Worm (Caenorhabditis elegans): ENCODE data around the gene C14C6.8.
A peak's percentile ranks its signal among the peaks of the same experiment; 100 is the strongest.

The C14C6.8 gene

DNA sequence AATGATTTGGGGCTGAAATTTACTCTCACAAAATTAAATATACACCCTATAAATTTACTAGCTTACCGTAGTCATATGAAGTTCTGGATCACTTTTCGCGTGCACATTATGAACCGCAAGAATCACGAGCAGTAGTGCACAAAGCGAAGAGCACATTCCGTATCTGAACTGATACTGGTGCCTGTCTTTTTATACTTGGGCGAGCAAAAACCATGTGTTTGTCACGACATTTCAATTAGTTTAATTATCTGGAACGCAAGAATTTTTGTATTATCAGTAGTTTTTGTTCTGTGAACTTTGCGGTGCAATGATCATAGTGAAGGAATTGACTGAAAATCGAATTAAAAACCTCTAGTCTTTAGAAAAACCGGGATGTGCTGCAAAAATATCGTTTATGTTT, 28.9 kb downstream of the C14C6.8 start, which contains the start of gene lipl-3:
Gene lipl-3, minus strand, starts transcription at position 161 of the 400 bp plus-strand sequence.
- TF ChIP-seq sma-9 (GFP tag; optimal IDR thresholded peaks at IDR 0.05) (peak; percentile 10), sma-9 (tag; optimal IDR thresholded peaks at IDR 0.05) (no peak), nhr-10 (tag; optimal IDR thresholded peaks at IDR 0.05) (no peak)

ce11 chrV:521517-521916, 31.4 kb downstream of the C14C6.8 start, which contains the start of gene srw-107:
TSS of gene srw-107 (minus strand) at chrV:521617.
- no peak for TF ChIP-seq gmeb-1 (tag; optimal IDR thresholded peaks at IDR 0.05)
- no peak for TF ChIP-seq nhr-23 (tag; optimal IDR thresholded peaks at IDR 0.05)
- TF ChIP-seq aly-2 (tag; optimal IDR thresholded peaks at IDR 0.05) = no peak
- TF ChIP-seq nhr-12 (tag; optimal IDR thresholded peaks at IDR 0.05) = no peak
- no peak for TF ChIP-seq sma-3 (GFP tag; optimal IDR thresholded peaks at IDR 0.05)
- no peak for TF ChIP-seq ama-1 (optimal IDR thresholded peaks at IDR 0.05)
- TF ChIP-seq mbf-1 (tag; optimal IDR thresholded peaks at IDR 0.05) = no peak
- TF ChIP-seq nhr-77 (tag; optimal IDR thresholded peaks at IDR 0.05) = no peak
- no peak for TF ChIP-seq sma-9 (GFP tag; optimal IDR thresholded peaks at IDR 0.05)
- TF ChIP-seq sma-9 (tag; optimal IDR thresholded peaks at IDR 0.05) = no peak
- no peak for TF ChIP-seq egl-27 (tag; optimal IDR thresholded peaks at IDR 0.05)
- no peak for TF ChIP-seq zag-1 (tag; optimal IDR thresholded peaks at IDR 0.05)

DNA sequence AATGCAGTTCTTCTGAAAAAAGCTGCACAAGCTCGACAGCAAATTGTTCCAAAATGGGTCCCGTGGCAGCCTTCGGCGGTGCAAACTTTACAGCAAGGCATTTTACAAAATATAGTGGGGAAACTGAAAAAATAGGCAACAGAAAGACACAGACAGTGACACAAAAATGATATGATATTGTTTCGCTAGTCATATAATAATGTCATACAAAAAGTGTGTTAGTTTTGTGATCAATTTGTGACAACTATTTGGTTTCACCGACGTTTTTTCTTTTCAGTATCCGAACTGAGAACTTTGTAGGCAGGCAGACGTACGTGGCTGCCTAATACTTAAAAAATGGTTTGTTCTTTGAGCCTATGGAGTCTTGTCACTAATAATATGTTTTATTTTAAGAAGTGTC, 33.5 kb downstream of the C14C6.8 start, which contains the start of gene nhr-210:
Gene nhr-210, minus strand, starts transcription at position 101 of the 400 bp plus-strand sequence.
- TF ChIP-seq gmeb-1 (tag; optimal IDR thresholded peaks at IDR 0.05) = no peak
- no peak for TF ChIP-seq unc-39 (tag; optimal IDR thresholded peaks at IDR 0.05)
- no peak for TF ChIP-seq R02D3.7 (tag; optimal IDR thresholded peaks at IDR 0.05)
- TF ChIP-seq nhr-12 (tag; optimal IDR thresholded peaks at IDR 0.05) = no peak
- no peak for TF ChIP-seq ztf-1 (GFP tag; conservative IDR thresholded peaks at IDR 0.05)
- no peak for TF ChIP-seq mdl-1 (tag; optimal IDR thresholded peaks at IDR 0.05)
- TF ChIP-seq nhr-6 (tag; optimal IDR thresholded peaks at IDR 0.05) = no peak
- TF ChIP-seq nhr-77 (tag; optimal IDR thresholded peaks at IDR 0.05) = no peak
- no peak for TF ChIP-seq nhr-129 (tag; optimal IDR thresholded peaks at IDR 0.05)
- no peak for TF ChIP-seq C34F6.9 (tag; optimal IDR thresholded peaks at IDR 0.05)
- TF ChIP-seq nhr-21 (tag; optimal IDR thresholded peaks at IDR 0.05) = no peak
- TF ChIP-seq Y55F3AM.14 (GFP tag; optimal IDR thresholded peaks at IDR 0.05) = no peak
- TF ChIP-seq lin-11 (tag; optimal IDR thresholded peaks at IDR 0.05) = no peak

DNA sequence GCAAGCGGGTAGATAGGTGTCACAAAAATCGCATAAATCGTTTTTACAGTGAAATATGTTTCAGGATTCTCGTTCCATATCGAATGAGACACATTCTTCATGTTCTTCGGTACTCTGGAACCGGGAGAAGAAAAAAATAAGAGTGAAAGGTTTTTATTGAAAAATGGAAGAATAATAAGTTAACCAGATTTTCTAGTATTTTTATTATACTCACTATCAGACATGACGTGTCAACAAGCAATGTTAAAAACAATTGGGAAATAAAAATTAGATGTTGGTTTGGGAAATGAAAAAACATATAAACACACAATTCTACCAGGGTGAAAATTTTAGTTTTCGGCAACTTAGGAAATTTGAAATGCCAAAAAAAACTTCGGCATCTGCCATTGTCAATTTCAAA, 40.5 kb downstream of the C14C6.8 start, which contains the start of gene srh-37:
Gene srh-37, minus strand, starts transcription at position 101 of the 400 bp plus-strand sequence.
- TF ChIP-seq ztf-11 (tag; optimal IDR thresholded peaks at IDR 0.05) (no peak), nhr-21 (tag; optimal IDR thresholded peaks at IDR 0.05) (no peak), mbf-1 (tag; optimal IDR thresholded peaks at IDR 0.05) (no peak), dmd-4 (tag; optimal IDR thresholded peaks at IDR 0.05) (no peak), lsy-2 (tag; optimal IDR thresholded peaks at IDR 0.05) (no peak), gmeb-1 (tag; optimal IDR thresholded peaks at IDR 0.05) (no peak), ztf-1 (GFP tag; conservative IDR thresholded peaks at IDR 0.05) (no peak), nhr-237 (tag; optimal IDR thresholded peaks at IDR 0.05) (no peak), alr-1 (tag; optimal IDR thresholded peaks at IDR 0.05) (no peak), nhr-77 (tag; optimal IDR thresholded peaks at IDR 0.05) (no peak), nhr-12 (tag; optimal IDR thresholded peaks at IDR 0.05) (no peak), sma-9 (GFP tag; optimal IDR thresholded peaks at IDR 0.05) (no peak), sma-9 (tag; optimal IDR thresholded peaks at IDR 0.05) (no peak), fos-1 (tag; optimal IDR thresholded peaks at IDR 0.05) (no peak), nhr-129 (tag; optimal IDR thresholded peaks at IDR 0.05) (no peak), lin-39 (tag; optimal IDR thresholded peaks at IDR 0.05) (no peak), F13H6.1 (tag; optimal IDR thresholded peaks at IDR 0.05) (no peak)

DNA sequence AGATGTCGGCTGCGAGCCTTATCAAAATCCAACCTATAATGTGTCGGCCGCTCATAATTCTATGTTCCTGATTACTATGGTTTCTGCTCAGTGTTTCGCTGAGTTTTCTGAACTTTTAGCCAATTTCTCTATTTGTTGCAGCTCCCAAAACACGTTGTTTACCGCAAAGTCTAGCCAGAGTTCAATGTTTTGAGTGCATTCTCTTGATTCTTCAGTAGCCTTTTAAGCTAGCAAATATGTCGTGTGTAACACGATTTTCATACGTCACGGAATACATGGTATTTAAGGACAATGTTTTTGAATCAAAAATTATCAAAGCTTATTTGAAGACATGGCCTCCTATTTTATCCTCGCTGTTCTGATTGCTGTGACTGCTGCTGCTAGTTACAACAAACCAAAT, 47.8 kb downstream of the C14C6.8 start, which contains the start of gene srlf-19:
Gene srlf-19, plus strand, starts transcription at position 301 of the 400 bp plus-strand sequence.
- TF ChIP-seq nhr-23 (tag; optimal IDR thresholded peaks at IDR 0.05) (no peak), nhr-129 (tag; optimal IDR thresholded peaks at IDR 0.05) (no peak), mbf-1 (tag; optimal IDR thresholded peaks at IDR 0.05) (no peak), ZK546.5 (tag; optimal IDR thresholded peaks at IDR 0.05) (no peak), nhr-25 (tag; optimal IDR thresholded peaks at IDR 0.05) (no peak), ceh-16 (tag; optimal IDR thresholded peaks at IDR 0.05) (no peak), blmp-1 (tag; optimal IDR thresholded peaks at IDR 0.05; ENCODE audit: insufficient read depth) (no peak), unc-39 (tag; optimal IDR thresholded peaks at IDR 0.05) (no peak), nhr-10 (tag; optimal IDR thresholded peaks at IDR 0.05) (no peak)
